Fruit fly (Drosophila melanogaster): Measurements from ENCODE around the gene Cpr97Ea.

dm6 chr3R:27069810-27070625, 17.6 kb downstream of the Cpr97Ea start, which contains the start of gene spz:
- TF ChIP-seq HLH106 (tag; optimal IDR thresholded peaks at IDR 0.05) (no peak), Abd-B (GFP tag; optimal IDR thresholded peaks at IDR 0.05) (no peak), Dfd (GFP tag; optimal IDR thresholded peaks at IDR 0.05) (no peak), brk (GFP tag; optimal IDR thresholded peaks at IDR 0.05) (no peak), tai (GFP tag; optimal IDR thresholded peaks at IDR 0.05) (no peak)

Data from whole organism, wandering third instar larva.